Worm (Caenorhabditis elegans) whole organism, L1 larva: Measurements from ENCODE around the gene dap-3.

Source experiments
- C16A3.4 ChIP-seq: fragments of 150-350 bp; optimal IDR thresholded peaks from 2 replicates; lab custom pipeline; 2014; ENCODE audit warnings: missing biosample characterization, missing genetic modification characterization
- blmp-1 ChIP-seq: fragments of 150-350 bp; optimal IDR thresholded peaks from 2 replicates; lab custom pipeline; 2014; ENCODE audit warnings: missing biosample characterization, missing genetic modification characterization
- ceh-63 ChIP-seq: fragments of 200-800 bp; sonication (Bioruptor generic); optimal IDR thresholded peaks from 2 replicates; lab custom pipeline; 2018; ENCODE audit warnings: mild to moderate bottlenecking, missing genetic modification characterization, missing compliant biosample characterization
- ceh-88 ChIP-seq: fragments of 200-800 bp; sonication (Bioruptor generic); IDR thresholded peaks from 2 replicates; pipeline ENCODE4 v1.3.6; 2022; ENCODE audit warnings: missing genetic modification characterization, missing compliant biosample characterization
- ces-1 ChIP-seq: fragments of 150-350 bp; optimal IDR thresholded peaks from 2 replicates; lab custom pipeline; 2014; ENCODE audit warnings: missing biosample characterization, missing genetic modification reagents, missing genetic modification characterization
- dpl-1 ChIP-seq, 3 experiments: fragments of 150-350 bp in 2 of 3; sonication (generic microtip) in 1 of 3; optimal IDR thresholded peaks; 2 replicates each; lab custom pipeline; 2014 to 2017; ENCODE audit warnings: missing biosample characterization in 3 of 3, missing genetic modification characterization in 3 of 3, missing genetic modification reagents in 3 of 3
- dsc-1 ChIP-seq: sonication (generic microtip); optimal IDR thresholded peaks from 2 replicates; lab custom pipeline; 2016; ENCODE audit warnings: mild to moderate bottlenecking, missing genetic modification characterization, missing compliant biosample characterization
- efl-1 ChIP-seq, 4 experiments: fragments of 150-350 bp; optimal IDR thresholded peaks in 3 of 4; peaks in 1 of 4; 1 replicate in 1 of 4; 2 replicates in 3 of 4; lab custom pipeline; 2014; ENCODE audit warnings: missing biosample characterization in 2 of 4, missing genetic modification characterization in 2 of 4, missing genetic modification reagents in 2 of 4
- egl-13 ChIP-seq: sonication (generic microtip); optimal IDR thresholded peaks from 2 replicates; lab custom pipeline; 2016; ENCODE audit warnings: missing genotype, missing genetic modification reagents, missing genetic modification characterization, missing compliant biosample characterization
- egl-27 ChIP-seq, 2 experiments: fragments of 150-350 bp in 1 of 2; sonication (generic microtip); optimal IDR thresholded peaks; 3 replicates each; lab custom pipeline; 2017 to 2018; ENCODE audit warnings: missing biosample characterization in 2 of 2, missing genetic modification characterization in 2 of 2, missing genetic modification reagents in 2 of 2
- elt-2 ChIP-seq: sonication (generic microtip); optimal IDR thresholded peaks from 2 replicates; lab custom pipeline; 2016; ENCODE audit warnings: missing genetic modification characterization, mild to moderate bottlenecking, inconsistent platforms, missing compliant biosample characterization, missing genetic modification reagents
- elt-3 ChIP-seq, 6 experiments: fragments of 150-350 bp in 1 of 6; sonication (generic microtip); optimal IDR thresholded peaks; 2 replicates each; lab custom pipeline; 2017 to 2018; ENCODE audit warnings: missing biosample characterization in 6 of 6, missing genetic modification characterization in 6 of 6, inconsistent platforms in 1 of 6
- ets-5 ChIP-seq: fragments of 200-800 bp; sonication (Bioruptor generic); IDR thresholded peaks from 2 replicates; pipeline ENCODE4 v1.3.6; 2022; ENCODE audit warnings: missing genetic modification characterization, missing compliant biosample characterization
- fkh-10 ChIP-seq: sonication (generic microtip); optimal IDR thresholded peaks from 2 replicates; lab custom pipeline; 2017; ENCODE audit warnings: missing biosample characterization, missing genetic modification reagents, missing genetic modification characterization
- grh-1 ChIP-seq: fragments of 200-800 bp; sonication (Bioruptor generic); IDR thresholded peaks from 2 replicates; pipeline ENCODE4 v1.3.6; 2022; ENCODE audit warnings: missing genetic modification reagents, missing genetic modification characterization, missing compliant biosample characterization
- hlh-4 ChIP-seq: sonication (generic microtip); optimal IDR thresholded peaks from 2 replicates; lab custom pipeline; 2016; ENCODE audit warnings: mild to moderate bottlenecking, missing genetic modification characterization, missing compliant biosample characterization
- isw-1 ChIP-seq: fragments of 200-800 bp; sonication (Bioruptor generic); IDR thresholded peaks from 2 replicates; pipeline ENCODE4 v1.3.6; 2022; ENCODE audit warnings: missing genetic modification characterization, missing compliant biosample characterization
- jun-1 ChIP-seq: fragments of 150-350 bp; optimal IDR thresholded peaks from 2 replicates; lab custom pipeline; 2014; ENCODE audit warnings: missing biosample characterization, missing genetic modification reagents, missing genetic modification characterization
- lin-13 ChIP-seq: fragments of 150-350 bp; optimal IDR thresholded peaks from 2 replicates; lab custom pipeline; 2014; ENCODE audit warnings: missing biosample characterization, missing genetic modification reagents, missing genetic modification characterization
- lin-15B ChIP-seq: fragments of 150-350 bp; sonication (generic microtip); optimal IDR thresholded peaks from 3 replicates; lab custom pipeline; 2014; ENCODE audit warnings: missing biosample characterization, missing genetic modification characterization
- lin-35 ChIP-seq, 2 experiments: fragments of 150-350 bp; optimal IDR thresholded peaks; 2 replicates each; lab custom pipeline; 2014; ENCODE audit warnings: missing biosample characterization in 2 of 2, missing genetic modification characterization in 2 of 2, missing genetic modification reagents in 2 of 2
- lsy-2 ChIP-seq, 2 experiments: fragments of 150-350 bp; optimal IDR thresholded peaks; 2 replicates each; lab custom pipeline; 2014; ENCODE audit warnings: missing biosample characterization in 2 of 2, missing genetic modification characterization in 2 of 2
- mab-9 ChIP-seq: fragments of 200-800 bp; sonication (Bioruptor generic); IDR thresholded peaks from 2 replicates; pipeline ENCODE4 v1.3.6; 2022; ENCODE audit warnings: missing genetic modification reagents, missing genetic modification characterization, missing compliant biosample characterization
- mep-1 ChIP-seq: fragments of 150-350 bp; optimal IDR thresholded peaks from 2 replicates; lab custom pipeline; 2014; ENCODE audit warnings: missing biosample characterization, missing genetic modification characterization
- nhr-11 ChIP-seq: fragments of 150-350 bp; optimal IDR thresholded peaks from 2 replicates; lab custom pipeline; 2014; ENCODE audit warnings: missing biosample characterization, missing genetic modification characterization
- nhr-20 ChIP-seq: sonication (generic microtip); optimal IDR thresholded peaks from 2 replicates; lab custom pipeline; 2016; ENCODE audit warnings: mild to moderate bottlenecking, missing genetic modification characterization, missing compliant biosample characterization
- nhr-237 ChIP-seq: fragments of 150-350 bp; optimal IDR thresholded peaks from 2 replicates; lab custom pipeline; 2014; ENCODE audit warnings: missing biosample characterization, missing genetic modification characterization
- nhr-47 ChIP-seq: sonication (generic microtip); optimal IDR thresholded peaks from 2 replicates; lab custom pipeline; 2016; ENCODE audit warnings: mild to moderate bottlenecking, missing genetic modification characterization, moderate library complexity, missing compliant biosample characterization
- nhr-71 ChIP-seq: sonication (generic microtip); optimal IDR thresholded peaks from 2 replicates; lab custom pipeline; 2016; ENCODE audit warnings: mild to moderate bottlenecking, missing genetic modification characterization, moderate library complexity, missing compliant biosample characterization
- nhr-90 ChIP-seq: sonication (generic microtip); optimal IDR thresholded peaks from 2 replicates; lab custom pipeline; 2016; ENCODE audit warnings: mild to moderate bottlenecking, missing genetic modification characterization, missing compliant biosample characterization; ENCODE audit not compliant: poor library complexity
- pag-3 ChIP-seq: sonication (generic microtip); optimal IDR thresholded peaks from 2 replicates; lab custom pipeline; 2017; ENCODE audit warnings: missing genetic modification characterization, mild to moderate bottlenecking, missing compliant biosample characterization, antibody characterized with exemption, borderline replicate concordance; ENCODE audit not compliant: insufficient read depth
- rnt-1 ChIP-seq: sonication (generic microtip); optimal IDR thresholded peaks from 2 replicates; lab custom pipeline; 2016; ENCODE audit warnings: mild to moderate bottlenecking, missing genetic modification characterization, moderate library complexity, missing compliant biosample characterization
- skn-1 ChIP-seq: fragments of 150-350 bp; optimal IDR thresholded peaks from 2 replicates; lab custom pipeline; 2014; ENCODE audit warnings: missing biosample characterization, missing genetic modification characterization
- snu-23 ChIP-seq: sonication (generic microtip); optimal IDR thresholded peaks from 2 replicates; lab custom pipeline; 2016; ENCODE audit warnings: missing genetic modification characterization, missing compliant biosample characterization
- sup-37 ChIP-seq: fragments of 200-800 bp; sonication (Bioruptor generic); optimal IDR thresholded peaks from 2 replicates; lab custom pipeline; 2018; ENCODE audit warnings: mild to moderate bottlenecking, missing genetic modification characterization, missing compliant biosample characterization
- tlp-1 ChIP-seq: fragments of 150-350 bp; optimal IDR thresholded peaks from 2 replicates; lab custom pipeline; 2014; ENCODE audit warnings: missing biosample characterization, missing genetic modification characterization
- unc-130 ChIP-seq: fragments of 150-350 bp; optimal IDR thresholded peaks from 2 replicates; lab custom pipeline; 2017; ENCODE audit warnings: missing biosample characterization, missing genetic modification characterization, inconsistent platforms
- unc-62 ChIP-seq: fragments of 150-350 bp; optimal IDR thresholded peaks from 2 replicates; lab custom pipeline; 2014; ENCODE audit warnings: missing biosample characterization, missing genetic modification reagents, missing genetic modification characterization
- unc-86 ChIP-seq: sonication (generic microtip); optimal IDR thresholded peaks from 2 replicates; lab custom pipeline; 2016; ENCODE audit warnings: missing genetic modification characterization, missing compliant biosample characterization
- vab-15 ChIP-seq: sonication (generic microtip); optimal IDR thresholded peaks from 2 replicates; lab custom pipeline; 2017; ENCODE audit warnings: missing genotype, mild to moderate bottlenecking, missing genetic modification characterization, missing compliant biosample characterization
- ztf-11 ChIP-seq, 2 experiments: sonication (generic microtip); optimal IDR thresholded peaks; 2 replicates each; lab custom pipeline; 2016 to 2017; ENCODE audit warnings: missing genetic modification characterization in 2 of 2, missing biosample characterization in 1 of 2, missing compliant biosample characterization in 1 of 2
- ztf-4 ChIP-seq: fragments of 150-350 bp; optimal IDR thresholded peaks from 2 replicates; lab custom pipeline; 2014; ENCODE audit warnings: missing biosample characterization, missing genetic modification characterization

dap-3 gene

ce11 chrII:10574177-10574576 is 6.8 kb upstream of the dap-3 start:
- TF ChIP-seq unc-130 (tag; lab: Kevin White, UChicago) (no peak), mab-9 (GFP tag; lab: Robert Waterston, UW) (no peak), ces-1 (no peak), lin-13 (GFP tag; lab: Kevin White, UChicago) (no peak), ceh-63 (GFP tag; lab: Kevin White, UChicago) (no peak), ets-5 (no peak), fkh-10 (GFP tag; lab: Kevin White, UChicago) (no peak), jun-1 (tag; lab: Kevin White, UChicago) (no peak), pag-3 (tag; lab: Kevin White, UChicago) (no peak), grh-1 (GFP tag; lab: Robert Waterston, UW) (no peak)

ce11 chrII:10578843-10579430 is 2.0 kb upstream of the dap-3 start, which contains the start of gene rpb-6:
Gene rpb-6, plus strand, starts transcription at chrII:10579380.
- TF ChIP-seq egl-27 (tag; optimal IDR thresholded peaks at IDR 0.05; lab: Kevin White, UChicago) (no peak), efl-1 (optimal IDR thresholded peaks at IDR 0.05; lab: Kevin White, UChicago) (peak; percentile 37 to 87), efl-1 (GFP tag; optimal IDR thresholded peaks at IDR 0.05 in 1 of 2; lab: Kevin White, UChicago) (peak; percentile 87 to 99), ztf-11 (tag; optimal IDR thresholded peaks at IDR 0.05; lab: Kevin White, UChicago) (no peak), ets-5 (no peak), lsy-2 (tag; optimal IDR thresholded peaks at IDR 0.05; lab: Kevin White, UChicago) (peak; percentile 52 to 86), dpl-1 (GFP tag; optimal IDR thresholded peaks at IDR 0.05; lab: Kevin White, UChicago) (peak; percentile 75 to 88 (median 84)), mep-1 (tag; lab: Kevin White, UChicago) (peak; percentile 52), vab-15 (tag; lab: Kevin White, UChicago) (no peak), tlp-1 (tag; lab: Kevin White, UChicago) (no peak), blmp-1 (tag; lab: Kevin White, UChicago) (peak; percentile 54), lin-15B (tag; lab: Kevin White, UChicago) (no peak), pag-3 (tag; lab: Kevin White, UChicago) (no peak), unc-62 (GFP tag; lab: Kevin White, UChicago) (no peak), nhr-47 (tag; lab: Kevin White, UChicago) (peak; percentile 38), dsc-1 (no peak), isw-1 (no peak), ceh-63 (GFP tag; lab: Kevin White, UChicago) (no peak), hlh-4 (no peak), C16A3.4 (peak; percentile 25), sup-37 (GFP tag; lab: Kevin White, UChicago) (no peak), nhr-11 (tag; lab: Kevin White, UChicago) (no peak), lin-35 (GFP tag; optimal IDR thresholded peaks at IDR 0.05; lab: Kevin White, UChicago) (peak; percentile 73 to 94), unc-86 (tag; lab: Kevin White, UChicago) (no peak), egl-13 (no peak), snu-23 (peak; percentile 17), ceh-88 (GFP tag; lab: Robert Waterston, UW) (no peak), elt-3 (tag; optimal IDR thresholded peaks at IDR 0.05; lab: Kevin White, UChicago) (peak in 1 of 6 experiments; percentile 2), rnt-1 (peak; percentile 41), nhr-90 (tag; lab: Kevin White, UChicago) (no peak), skn-1 (tag; lab: Kevin White, UChicago) (peak; percentile 20), nhr-71 (tag; lab: Kevin White, UChicago) (peak; percentile 39), nhr-20 (tag; lab: Kevin White, UChicago) (peak; percentile 7), elt-2 (tag; lab: Kevin White, UChicago) (no peak), nhr-237 (no peak), lin-13 (GFP tag; lab: Kevin White, UChicago) (peak; percentile 24), ztf-4 (tag; lab: Kevin White, UChicago) (no peak)
- TF ChIP-seq, all 84 proteins: peak for 15
